Fruit fly (Drosophila melanogaster): ENCODE measurements around the gene CG6142.

Gene CG6142

DNA sequence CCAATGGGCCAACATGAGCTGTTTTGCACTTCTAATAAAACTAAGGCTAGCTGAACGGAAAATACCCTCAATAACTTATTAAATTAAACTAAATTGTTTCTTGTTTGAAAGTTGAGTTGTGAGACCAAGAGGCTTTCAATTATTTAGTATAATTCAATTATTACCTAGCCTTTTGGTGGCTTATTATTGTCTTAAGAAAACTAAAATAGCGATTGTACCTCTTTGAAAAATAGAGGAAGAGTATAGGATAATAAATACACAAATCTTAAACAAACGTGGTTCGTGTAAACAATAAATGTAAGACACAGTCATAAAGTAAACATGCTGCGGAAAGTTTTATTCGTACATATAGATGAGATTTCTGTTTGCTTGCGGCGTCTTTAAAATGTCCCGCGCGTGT, 11.8 kb upstream of the CG6142 start:
- TF ChIP-seq N (GFP tag; optimal IDR thresholded peaks at IDR 0.05) (no peak), foxo (GFP tag; optimal IDR thresholded peaks at IDR 0.05) (peak in 1 of 2 experiments; percentile 7), sv (GFP tag; optimal IDR thresholded peaks at IDR 0.05) (no peak), lola (GFP tag; optimal IDR thresholded peaks at IDR 0.05) (no peak)

DNA sequence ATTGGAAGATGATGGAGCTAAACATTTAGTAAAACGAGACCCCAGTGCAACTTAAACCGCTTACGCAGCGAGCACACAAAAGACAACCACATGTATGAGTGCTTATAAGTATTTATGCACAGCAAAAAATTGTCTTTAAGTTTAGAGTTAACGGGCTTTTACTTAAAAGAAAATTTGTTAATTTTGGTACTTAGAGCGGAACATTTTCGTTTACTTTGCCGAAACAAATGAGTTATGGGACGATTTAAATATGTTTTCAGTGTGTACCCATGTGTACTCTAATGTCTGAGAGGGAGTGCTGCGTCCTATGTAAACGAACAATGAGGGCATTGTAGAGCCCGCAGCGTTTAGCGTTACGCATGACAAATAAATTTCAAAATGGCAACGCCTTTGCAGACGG, 11.2 kb upstream of the CG6142 start:
- TF ChIP-seq sv (GFP tag; optimal IDR thresholded peaks at IDR 0.05), result peak; percentile 20
- no peak for TF ChIP-seq Mio (GFP tag; optimal IDR thresholded peaks at IDR 0.05)
- TF ChIP-seq CG9705 (GFP tag; optimal IDR thresholded peaks at IDR 0.05), result no peak
- no peak for TF ChIP-seq lola (GFP tag; optimal IDR thresholded peaks at IDR 0.05)
- peak; percentile 47 for TF ChIP-seq br (GFP tag; optimal IDR thresholded peaks at IDR 0.05)
- peak; percentile 8 for TF ChIP-seq OdsH (GFP tag; optimal IDR thresholded peaks at IDR 0.05)
- peak; percentile 57 for TF ChIP-seq rgr (GFP tag; optimal IDR thresholded peaks at IDR 0.05)
- TF ChIP-seq psq (GFP tag; optimal IDR thresholded peaks at IDR 0.05), result peak; percentile 5
- peak; percentile 18 for TF ChIP-seq Hnf4 (GFP tag; optimal IDR thresholded peaks at IDR 0.05)
- TF ChIP-seq Abd-B (GFP tag; optimal IDR thresholded peaks at IDR 0.05), result no peak
- TF ChIP-seq ey (GFP tag; optimal IDR thresholded peaks at IDR 0.05), result peak; percentile 56
- TF ChIP-seq CG32264 (GFP tag; optimal IDR thresholded peaks at IDR 0.05), result no peak
- TF ChIP-seq foxo (GFP tag; optimal IDR thresholded peaks at IDR 0.05), result peak in 1 of 2 experiments; percentile 44

dm6 chr3R:26122896-26123295, 10.1 kb upstream of the CG6142 start:
- TF ChIP-seq Rel (GFP tag; optimal IDR thresholded peaks at IDR 0.05) (no peak), Rel (tag; optimal IDR thresholded peaks at IDR 0.05) (no peak), Mio (GFP tag; optimal IDR thresholded peaks at IDR 0.05) (no peak), Abd-B (GFP tag; optimal IDR thresholded peaks at IDR 0.05) (no peak), Vsx2 (GFP tag; optimal IDR thresholded peaks at IDR 0.05; ENCODE audit: partially characterized antibody) (no peak), sv (GFP tag; optimal IDR thresholded peaks at IDR 0.05) (no peak), CrebA (GFP tag; optimal IDR thresholded peaks at IDR 0.05; ENCODE audit: borderline replicate concordance) (no peak), Dfd (GFP tag; optimal IDR thresholded peaks at IDR 0.05) (no peak), psq (GFP tag; optimal IDR thresholded peaks at IDR 0.05) (no peak), dl (GFP tag; optimal IDR thresholded peaks at IDR 0.05; ENCODE audit: insufficient read depth in 1 of 2, partially characterized antibody in 2 of 2) (no peak), rgr (GFP tag; optimal IDR thresholded peaks at IDR 0.05) (no peak), N (GFP tag; optimal IDR thresholded peaks at IDR 0.05) (no peak), Hnf4 (GFP tag; optimal IDR thresholded peaks at IDR 0.05) (no peak)

DNA sequence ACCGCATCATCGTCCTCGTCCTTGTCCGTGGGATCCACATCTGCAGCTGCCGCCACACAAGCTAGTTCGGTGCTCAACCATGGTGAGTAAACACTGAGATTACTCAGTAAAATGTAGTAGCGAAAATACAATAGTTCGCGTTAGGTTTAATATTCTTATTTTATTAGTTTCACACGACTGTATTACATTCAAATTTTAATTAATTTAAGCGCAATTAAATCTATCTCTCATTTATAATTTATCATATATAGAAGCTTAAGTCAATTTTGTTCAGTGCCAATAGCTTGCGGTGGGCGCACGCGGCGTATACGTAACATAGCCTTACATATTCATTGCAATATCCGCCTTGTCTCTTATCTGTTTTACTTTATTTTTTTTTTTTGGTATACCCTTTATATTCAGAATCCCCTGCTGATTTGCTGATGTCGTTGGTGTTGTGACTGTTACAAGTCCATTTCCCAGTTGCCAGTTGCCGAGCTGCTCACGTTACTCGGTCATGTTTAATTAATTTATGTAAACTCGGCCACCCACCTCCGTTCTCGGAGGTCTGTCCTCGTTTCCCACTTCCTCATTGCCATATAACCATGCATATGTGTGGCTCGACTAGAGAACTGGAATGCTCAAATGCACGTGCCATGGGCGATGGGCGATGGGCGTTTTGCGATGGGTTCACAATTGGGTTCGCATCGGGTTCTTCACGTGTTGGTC, 8.2 kb upstream of the CG6142 start:
- no peak for TF ChIP-seq br (GFP tag; optimal IDR thresholded peaks at IDR 0.05)
- no peak for TF ChIP-seq sv (GFP tag; optimal IDR thresholded peaks at IDR 0.05)
- no peak for TF ChIP-seq woc (GFP tag; optimal IDR thresholded peaks at IDR 0.05)
- TF ChIP-seq h (GFP tag; optimal IDR thresholded peaks at IDR 0.05), result no peak
- TF ChIP-seq Hr83 (GFP tag; optimal IDR thresholded peaks at IDR 0.05; ENCODE audit: poor library complexity, severe bottlenecking), result no peak
- no peak for TF ChIP-seq sage (GFP tag; optimal IDR thresholded peaks at IDR 0.05)
- TF ChIP-seq lola (GFP tag; optimal IDR thresholded peaks at IDR 0.05), result no peak

DNA sequence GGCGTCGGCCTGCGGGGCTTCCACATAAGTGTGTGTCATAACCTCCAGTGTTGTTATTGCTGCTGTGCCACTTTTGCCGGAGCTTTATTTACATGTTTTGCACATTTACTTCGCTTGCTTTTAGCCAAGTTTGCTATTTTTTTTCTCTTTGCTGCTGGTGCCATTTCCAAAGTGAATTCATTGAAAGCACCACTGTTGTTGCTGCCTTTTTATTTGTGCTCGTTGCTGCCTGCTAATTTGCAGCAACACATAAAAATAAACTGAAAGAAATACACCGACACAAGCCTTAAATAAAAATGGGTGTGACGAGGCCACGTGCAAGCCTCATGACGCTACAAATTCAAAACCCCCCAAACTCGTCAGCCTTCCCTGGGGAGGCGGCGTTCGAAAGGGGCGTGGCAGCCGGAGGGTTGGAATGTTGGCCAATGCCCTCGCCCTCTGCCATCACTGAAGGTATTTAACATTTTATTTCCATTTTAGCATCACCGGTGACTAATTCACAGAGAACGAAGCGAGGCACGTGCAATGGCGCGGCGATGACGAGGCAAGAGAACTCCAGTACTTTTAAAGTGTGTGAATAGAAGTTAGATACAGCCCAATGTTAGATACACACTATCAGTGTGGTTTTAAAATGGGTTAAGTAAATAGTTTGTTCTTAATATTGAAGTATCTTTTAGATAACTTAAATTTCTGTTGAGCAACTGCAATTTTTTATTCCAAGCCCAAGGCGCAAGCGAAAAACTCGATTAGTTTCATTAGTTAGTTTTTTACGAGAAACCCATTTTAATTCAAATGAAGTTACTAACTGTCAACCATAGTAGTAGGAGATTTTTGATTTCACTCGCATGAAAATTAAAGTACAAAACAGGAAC, 6.9 kb upstream of the CG6142 start, which contains the start of gene CG14556:
Gene CG14556, plus strand, starts transcription at position 822 of the 872 bp plus-strand sequence.
- TF ChIP-seq Rel (GFP tag; optimal IDR thresholded peaks at IDR 0.05) (no peak), Rel (tag; optimal IDR thresholded peaks at IDR 0.05) (peak; percentile 73), dl (GFP tag; optimal IDR thresholded peaks at IDR 0.05; ENCODE audit: insufficient read depth in 1 of 2, partially characterized antibody in 2 of 2) (no peak), Dfd (GFP tag; optimal IDR thresholded peaks at IDR 0.05) (no peak), CG32264 (GFP tag; optimal IDR thresholded peaks at IDR 0.05) (no peak)

DNA sequence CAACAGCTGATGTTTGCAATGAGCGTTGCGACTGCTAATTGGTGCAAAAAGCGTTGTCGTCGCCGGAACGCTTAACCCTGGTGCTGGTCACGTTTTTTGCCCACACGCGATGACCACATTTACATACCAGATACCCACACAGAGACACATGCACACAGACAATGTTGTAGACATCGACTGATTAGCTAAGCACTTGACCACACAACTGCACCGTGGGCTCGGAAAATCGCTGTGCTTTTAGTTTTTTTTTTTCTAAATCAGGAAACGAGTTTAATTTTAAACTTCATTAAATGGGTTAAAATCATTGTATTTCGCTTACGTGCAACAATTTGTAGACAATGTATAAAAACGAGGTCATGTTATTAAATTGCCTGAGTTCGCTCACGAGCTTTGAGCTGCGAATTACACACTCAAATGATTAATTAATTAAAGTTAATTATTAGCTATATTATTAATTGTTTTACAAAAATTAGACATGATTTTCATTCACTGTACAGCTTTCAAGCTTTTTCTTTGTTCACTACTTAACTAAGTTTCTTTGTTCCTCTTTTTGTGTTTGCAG, 4.4 kb upstream of the CG6142 start:
- TF ChIP-seq Dif (GFP tag; optimal IDR thresholded peaks at IDR 0.05; ENCODE audit: partially characterized antibody) (no peak), CG32264 (GFP tag; optimal IDR thresholded peaks at IDR 0.05) (no peak), psq (GFP tag; optimal IDR thresholded peaks at IDR 0.05) (no peak), CrebA (GFP tag; optimal IDR thresholded peaks at IDR 0.05; ENCODE audit: borderline replicate concordance) (no peak), Hr83 (GFP tag; optimal IDR thresholded peaks at IDR 0.05; ENCODE audit: poor library complexity, severe bottlenecking) (no peak), Rel (GFP tag; optimal IDR thresholded peaks at IDR 0.05) (no peak), Rel (tag; optimal IDR thresholded peaks at IDR 0.05) (no peak), Myc (optimal IDR thresholded peaks at IDR 0.05) (no peak), OdsH (GFP tag; optimal IDR thresholded peaks at IDR 0.05) (no peak), foxo (GFP tag; optimal IDR thresholded peaks at IDR 0.05) (no peak), woc (GFP tag; optimal IDR thresholded peaks at IDR 0.05) (no peak), Dfd (GFP tag; optimal IDR thresholded peaks at IDR 0.05) (no peak), sv (GFP tag; optimal IDR thresholded peaks at IDR 0.05) (no peak), Mio (GFP tag; optimal IDR thresholded peaks at IDR 0.05) (no peak), h (GFP tag; optimal IDR thresholded peaks at IDR 0.05) (no peak), N (GFP tag; optimal IDR thresholded peaks at IDR 0.05) (no peak), jim (GFP tag; optimal IDR thresholded peaks at IDR 0.05) (no peak), br (GFP tag; optimal IDR thresholded peaks at IDR 0.05) (no peak), tai (GFP tag; optimal IDR thresholded peaks at IDR 0.05) (no peak), Hr78 (GFP tag; optimal IDR thresholded peaks at IDR 0.05) (no peak)

All from whole organism, wandering third instar larva.